Fruit fly (Drosophila melanogaster): ENCODE results near the gene GlyRS.

DNA sequence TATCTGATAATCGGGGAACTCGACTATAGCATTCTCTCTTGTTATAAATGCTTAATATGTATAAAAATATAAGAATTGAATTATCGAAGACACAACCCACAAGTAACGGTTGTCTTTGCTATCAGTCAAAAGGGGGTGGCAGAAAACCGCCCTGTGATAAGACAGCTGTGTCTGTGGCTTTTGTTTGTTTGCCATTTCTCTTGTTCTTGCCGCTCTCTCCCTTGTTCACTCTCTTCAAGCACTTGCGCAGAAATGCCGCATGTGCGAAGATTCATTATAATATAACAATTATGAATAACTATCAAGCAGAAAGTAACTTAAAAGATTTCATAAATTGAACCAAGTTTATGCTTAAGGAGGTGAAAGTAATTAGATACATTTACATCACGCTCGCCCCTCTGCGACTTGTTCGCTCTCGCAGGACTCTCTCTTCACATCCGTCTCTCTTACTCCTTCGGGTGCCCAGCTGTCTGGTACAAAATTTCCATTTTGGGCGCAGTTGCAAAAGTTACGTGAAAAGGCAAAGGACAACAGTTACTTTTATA lies 51.8 kb downstream of the GlyRS start, which contains the start of gene FucTA:
- TF ChIP-seq lola (GFP tag; optimal IDR thresholded peaks at IDR 0.05) (no peak), dsf (GFP tag; optimal IDR thresholded peaks at IDR 0.05; ENCODE audit: borderline replicate concordance) (no peak), Dfd (GFP tag; optimal IDR thresholded peaks at IDR 0.05) (no peak)

Measured in whole organism, wandering third instar larva.